Fruit fly (Drosophila melanogaster): ENCODE data around the gene CG31415.

DNA sequence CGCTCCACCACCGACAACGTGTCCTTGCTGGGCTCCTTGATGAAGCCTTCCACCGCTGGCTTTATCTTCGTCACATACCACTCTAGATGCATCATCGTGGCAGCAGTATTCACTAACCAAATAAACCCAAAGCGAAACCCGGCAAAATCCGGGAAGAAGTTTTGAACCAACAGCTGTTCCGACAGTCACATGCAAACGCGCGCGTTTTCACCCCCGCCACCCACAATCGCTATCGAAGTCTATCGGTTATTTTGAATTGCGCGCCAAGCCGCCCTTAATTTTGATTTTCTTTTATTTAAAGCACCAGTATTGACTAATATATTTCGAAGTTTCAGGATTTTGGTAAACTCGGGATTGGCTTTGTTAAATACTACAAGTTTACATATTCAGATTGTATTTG, 11.2 kb downstream of the CG31415 start, which contains the start of gene Tti1:
- no peak for TF ChIP-seq usp (GFP tag; optimal IDR thresholded peaks at IDR 0.05)
- no peak for TF ChIP-seq psq (optimal IDR thresholded peaks at IDR 0.05)
- TF ChIP-seq pan (optimal IDR thresholded peaks at IDR 0.05), result no peak
- TF ChIP-seq CG8478 (optimal IDR thresholded peaks at IDR 0.05), result no peak
- no peak for TF ChIP-seq Dll (optimal IDR thresholded peaks at IDR 0.05)
- no peak for TF ChIP-seq EcR (GFP tag; optimal IDR thresholded peaks at IDR 0.05)
